Fruit fly (Drosophila melanogaster) whole organism, prepupa: ENCODE results near the gene tai.

ENCODE experiments used
- CG16779 ChIP-seq: fragments of 200-800 bp; sonication (Bioruptor generic); optimal IDR thresholded peaks from 3 replicates; lab custom pipeline; 2017; ENCODE audit warnings: missing biosample characterization, mild to moderate bottlenecking, missing genetic modification characterization
- CG34406 ChIP-seq: fragments of 200-800 bp; sonication (Bioruptor generic); optimal IDR thresholded peaks from 3 replicates; lab custom pipeline; 2016; ENCODE audit warnings: missing biosample characterization, missing genetic modification characterization
- CG6163 ChIP-seq: fragments of 200-800 bp; sonication (Bioruptor generic); IDR thresholded peaks from 3 replicates; pipeline ENCODE4 v1.3.6; 2022; ENCODE audit warnings: missing biosample characterization, missing genetic modification characterization
- Eip75B ChIP-seq: fragments of 200-800 bp; sonication (Bioruptor generic); optimal IDR thresholded peaks from 3 replicates; lab custom pipeline; 2016; ENCODE audit warnings: missing biosample characterization, missing genetic modification characterization
- Sox102F ChIP-seq: fragments of 200-800 bp; sonication (Bioruptor generic); optimal IDR thresholded peaks from 2 replicates; lab custom pipeline; 2016; ENCODE audit warnings: missing biosample characterization, mild to moderate bottlenecking, missing genetic modification characterization
- Sox15 ChIP-seq: fragments of 200-800 bp; sonication (Bioruptor generic); optimal IDR thresholded peaks from 3 replicates; lab custom pipeline; 2016; ENCODE audit warnings: missing biosample characterization, missing genetic modification characterization

DNA sequence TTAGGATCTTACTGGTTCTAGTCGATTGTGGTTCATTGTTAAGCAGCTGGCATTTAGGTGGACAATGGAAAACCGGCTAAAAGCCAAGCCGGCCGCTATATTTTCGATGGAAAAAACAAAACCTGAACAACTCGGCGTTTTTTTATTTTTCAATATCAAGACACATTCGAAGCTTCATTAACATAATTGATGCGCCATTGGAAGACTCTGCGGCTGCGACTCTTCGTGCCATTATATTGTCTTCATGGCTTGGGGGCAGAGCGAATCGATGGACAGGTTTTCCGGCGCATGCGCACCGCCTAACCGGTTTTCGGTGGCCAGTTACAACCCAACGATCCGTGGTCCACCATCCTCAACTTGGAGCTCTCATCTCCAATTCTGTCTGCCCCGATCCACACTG lies 29.9 kb upstream of the tai start:
- TF ChIP-seq CG16779 (no peak), CG34406 (no peak), CG6163 (no peak), Sox102F (peak; percentile 31), Eip75B (no peak), Sox15 (no peak)
